Worm (Caenorhabditis elegans): ENCODE results near the gene srv-28.

Gene srv-28

DNA sequence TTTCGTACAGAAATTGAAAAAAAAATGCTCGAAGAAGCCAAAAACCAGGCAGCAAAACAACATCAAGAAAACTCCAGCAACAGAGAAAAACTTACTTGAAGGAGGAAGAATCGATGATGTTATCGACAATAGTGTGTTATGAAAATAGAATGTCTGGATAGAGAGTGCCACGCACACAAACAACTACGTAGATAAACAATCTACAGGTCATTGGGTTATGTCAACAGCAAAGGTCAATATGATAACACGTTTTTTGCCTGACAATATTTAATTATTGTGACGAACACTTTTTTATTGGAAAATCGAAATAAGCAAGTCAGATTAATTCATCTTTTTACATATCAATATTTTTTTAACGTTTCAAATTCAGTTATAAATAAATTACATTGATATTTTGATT lies 16.2 kb upstream of the srv-28 start, which contains the start of gene sams-5:
sams-5 (minus strand) TSS at position 131 of the 400 bp plus-strand sequence.
- TF ChIP-seq dve-1 (tag; optimal IDR thresholded peaks at IDR 0.05; ENCODE audit: insufficient read depth) (no peak), ceh-28 (tag; optimal IDR thresholded peaks at IDR 0.05) (no peak), php-3 (GFP tag; IDR thresholded peaks at IDR 0.05) (no peak), dmd-8 (GFP tag; IDR thresholded peaks at IDR 0.05) (no peak), nhr-48 (tag; optimal IDR thresholded peaks at IDR 0.05) (no peak), daf-12 (tag; optimal IDR thresholded peaks at IDR 0.05) (no peak), mxl-2 (GFP tag; conservative IDR thresholded peaks at IDR 0.05) (no peak), egl-43 (GFP tag; IDR thresholded peaks at IDR 0.05) (no peak), zfp-3 (GFP tag; conservative IDR thresholded peaks at IDR 0.05) (no peak), ceh-44 (GFP tag; IDR thresholded peaks at IDR 0.05) (no peak), F26F4.8 (GFP tag; conservative IDR thresholded peaks at IDR 0.05) (no peak), mdl-1 (tag; optimal IDR thresholded peaks at IDR 0.05) (no peak), saeg-2 (GFP tag; IDR thresholded peaks at IDR 0.05) (no peak), dpl-1 (GFP tag; optimal IDR thresholded peaks at IDR 0.05) (no peak), madf-9 (GFP tag; conservative IDR thresholded peaks at IDR 0.05) (no peak), cey-2 (tag; optimal IDR thresholded peaks at IDR 0.05; ENCODE audit: borderline replicate concordance, insufficient read depth) (no peak)

DNA sequence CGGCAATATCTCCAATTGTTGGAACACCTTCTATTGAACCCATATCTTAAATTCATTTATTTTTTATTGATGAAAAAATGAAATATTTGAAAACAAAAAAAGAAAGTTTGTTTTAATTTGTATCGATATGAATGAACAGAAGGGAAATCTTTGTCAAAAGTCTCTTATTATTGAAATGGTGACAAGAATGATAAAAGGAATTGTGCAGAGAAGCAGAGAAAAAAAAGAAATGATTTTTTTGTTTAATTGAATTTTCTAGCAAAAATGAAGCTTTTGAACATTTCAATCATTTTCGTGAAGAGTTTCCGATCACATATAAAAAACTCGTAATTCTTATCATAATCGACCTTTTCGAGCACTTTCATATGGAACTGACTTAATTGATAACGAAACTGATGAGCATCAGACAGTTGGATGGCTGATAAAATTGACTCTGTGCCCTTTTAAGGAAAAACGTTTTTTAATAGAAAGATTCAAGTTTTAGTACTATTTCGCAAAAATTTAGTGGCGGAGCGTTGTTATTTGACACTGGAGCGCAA lies 12.6 kb upstream of the srv-28 start, which contains the start of the genes aat-4 and T13A10.1:
aat-4 (minus strand) TSS at position 51 of the 539 bp plus-strand sequence.
T13A10.1 (plus strand) TSS at position 411 of the 539 bp plus-strand sequence.
- TF ChIP-seq F44E2.7 (GFP tag; IDR thresholded peaks at IDR 0.05) (no peak), daf-8 (GFP tag; IDR thresholded peaks at IDR 0.05) (no peak), dve-1 (tag; optimal IDR thresholded peaks at IDR 0.05; ENCODE audit: insufficient read depth) (no peak), Y105C5A.15 (GFP tag; IDR thresholded peaks at IDR 0.05) (no peak), aly-2 (tag; optimal IDR thresholded peaks at IDR 0.05) (no peak), daf-16 (GFP tag; optimal IDR thresholded peaks at IDR 0.05) (no peak), daf-16 (tag; optimal IDR thresholded peaks at IDR 0.05) (no peak), cey-2 (tag; optimal IDR thresholded peaks at IDR 0.05; ENCODE audit: borderline replicate concordance, insufficient read depth) (no peak), F37D6.2 (tag; optimal IDR thresholded peaks at IDR 0.05) (no peak), lsy-2 (tag; optimal IDR thresholded peaks at IDR 0.05) (no peak), zag-1 (tag; optimal IDR thresholded peaks at IDR 0.05) (no peak), hlh-11 (tag; optimal IDR thresholded peaks at IDR 0.05) (no peak), sdz-12 (GFP tag; optimal IDR thresholded peaks at IDR 0.05) (no peak), nhr-11 (tag; optimal IDR thresholded peaks at IDR 0.05) (no peak), ces-1 (GFP tag; optimal IDR thresholded peaks at IDR 0.05) (no peak), ceh-62 (tag; optimal IDR thresholded peaks at IDR 0.05) (no peak), nhr-28 (tag; optimal IDR thresholded peaks at IDR 0.05) (peak; percentile 60), mdt-29 (GFP tag; IDR thresholded peaks at IDR 0.05) (no peak), jun-1 (tag; optimal IDR thresholded peaks at IDR 0.05) (no peak), duxl-1 (tag; optimal IDR thresholded peaks at IDR 0.05; ENCODE audit: poor library complexity) (no peak), hif-1 (tag; optimal IDR thresholded peaks at IDR 0.05) (no peak), nhr-102 (tag; optimal IDR thresholded peaks at IDR 0.05) (no peak), zip-11 (GFP tag; IDR thresholded peaks at IDR 0.05) (no peak), daf-19 (GFP tag; conservative IDR thresholded peaks at IDR 0.05) (no peak), dmd-8 (GFP tag; IDR thresholded peaks at IDR 0.05) (no peak), dmd-6 (GFP tag; IDR thresholded peaks at IDR 0.05) (peak; percentile 88), php-3 (GFP tag; IDR thresholded peaks at IDR 0.05) (peak; percentile 84), T26A8.4 (GFP tag; IDR thresholded peaks at IDR 0.05) (no peak), zfp-2 (tag; optimal IDR thresholded peaks at IDR 0.05) (no peak), nhr-76 (tag; optimal IDR thresholded peaks at IDR 0.05) (no peak), nhr-77 (tag; optimal IDR thresholded peaks at IDR 0.05) (no peak), unc-130 (GFP tag; optimal IDR thresholded peaks at IDR 0.05) (no peak), pqm-1 (tag; optimal IDR thresholded peaks at IDR 0.05) (peak; percentile 92), ZK546.5 (tag; optimal IDR thresholded peaks at IDR 0.05) (no peak), egl-43 (GFP tag; IDR thresholded peaks at IDR 0.05) (no peak), nhr-41 (GFP tag; IDR thresholded peaks at IDR 0.05) (peak; percentile 65; the same call in 1 of the 2 replicates), ceh-82 (tag; optimal IDR thresholded peaks at IDR 0.05) (no peak), ama-1 (optimal IDR thresholded peaks at IDR 0.05) (no peak)
